Fruit fly (Drosophila melanogaster): ENCODE results near the gene CG42780.

The CG42780 gene

DNA sequence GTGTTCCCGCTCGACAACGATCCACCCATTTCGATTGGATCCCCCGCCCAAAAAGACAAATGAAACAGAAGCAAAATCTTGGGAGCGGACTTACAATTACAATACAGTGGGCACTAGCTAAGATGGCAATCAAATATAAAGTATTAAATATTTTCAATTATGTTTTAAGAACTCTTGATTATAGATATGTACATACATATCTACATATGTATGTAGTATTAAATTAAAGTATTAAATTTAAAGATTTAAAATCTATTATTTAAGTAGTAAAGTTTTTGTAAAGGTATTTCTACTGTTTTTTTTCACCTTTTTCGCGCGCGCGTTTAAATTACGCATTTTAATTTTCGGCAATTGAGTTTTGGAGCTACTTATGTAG, 2.8 kb upstream of the CG42780 start (continued):
- TF ChIP-seq Aef1 (GFP tag; IDR thresholded peaks at IDR 0.05) (0 out of 3 replicates have a peak, but pooled peaks have one; percentile 28), CG3163 (GFP tag; optimal IDR thresholded peaks at IDR 0.05) (no peak), CG3847 (GFP tag; IDR thresholded peaks at IDR 0.05) (peak; percentile 61; the same call in 1 of the 2 replicates), CG1647 (GFP tag; optimal IDR thresholded peaks at IDR 0.05) (no peak), CG6654 (GFP tag; optimal IDR thresholded peaks at IDR 0.05) (no peak), Fer3 (tag; optimal IDR thresholded peaks at IDR 0.05) (peak; percentile 77), CG10267 (tag; optimal IDR thresholded peaks at IDR 0.05) (peak; percentile 82), her (GFP tag; optimal IDR thresholded peaks at IDR 0.05) (no peak), CG8359 (GFP tag; optimal IDR thresholded peaks at IDR 0.05; ENCODE audit: borderline replicate concordance) (no peak), Taf1 (GFP tag; IDR thresholded peaks at IDR 0.05) (peak; percentile 55; the same call in 1 of the 2 replicates), cwo (GFP tag; optimal IDR thresholded peaks at IDR 0.05) (peak; percentile 78), Scr (GFP tag; IDR thresholded peaks at IDR 0.05; ENCODE audit: partially characterized antibody) (no peak), az2 (GFP tag; optimal IDR thresholded peaks at IDR 0.05) (peak; percentile 65), CG16815 (GFP tag; optimal IDR thresholded peaks at IDR 0.05) (peak; percentile 39), CG17912 (GFP tag; optimal IDR thresholded peaks at IDR 0.05) (no peak), crp (GFP tag; optimal IDR thresholded peaks at IDR 0.05) (no peak), ro (GFP tag; IDR thresholded peaks at IDR 0.05) (no peak), Drgx (GFP tag; IDR thresholded peaks at IDR 0.05) (peak; percentile 62), CG13775 (GFP tag; optimal IDR thresholded peaks at IDR 0.05) (peak; percentile 58), dm (GFP tag; optimal IDR thresholded peaks at IDR 0.05) (no peak), Hmr (GFP tag; optimal IDR thresholded peaks at IDR 0.05) (peak; percentile 73), zfh1 (GFP tag; IDR thresholded peaks at IDR 0.05) (peak; percentile 64; the same call in 1 of the 3 replicates), NC2α (GFP tag; optimal IDR thresholded peaks at IDR 0.05) (no peak), Ssrp (tag; optimal IDR thresholded peaks at IDR 0.05) (peak; percentile 77), Max (GFP tag; optimal IDR thresholded peaks at IDR 0.05) (no peak), pho (GFP tag; optimal IDR thresholded peaks at IDR 0.05) (no peak), CG9215 (GFP tag; IDR thresholded peaks at IDR 0.05) (peak; percentile 59), CG1024 (GFP tag; IDR thresholded peaks at IDR 0.05) (peak; percentile 57), sna (GFP tag; IDR thresholded peaks at IDR 0.05; ENCODE audit: partially characterized antibody) (no peak), org-1 (GFP tag; optimal IDR thresholded peaks at IDR 0.05) (peak; percentile 42), zf30C (GFP tag; optimal IDR thresholded peaks at IDR 0.05) (no peak), CrebB (tag; optimal IDR thresholded peaks at IDR 0.05) (no peak), Nf-YA (GFP tag; IDR thresholded peaks at IDR 0.05) (no peak), CG16863 (GFP tag; optimal IDR thresholded peaks at IDR 0.05) (no peak), wek (GFP tag; optimal IDR thresholded peaks at IDR 0.05) (no peak), Lhr (GFP tag; optimal IDR thresholded peaks at IDR 0.05) (peak; percentile 39), sd (tag; optimal IDR thresholded peaks at IDR 0.05) (peak; percentile 50), CG10147 (GFP tag; optimal IDR thresholded peaks at IDR 0.05) (peak; percentile 76), wdn (GFP tag; IDR thresholded peaks at IDR 0.05) (no peak), ind (GFP tag; optimal IDR thresholded peaks at IDR 0.05) (peak; percentile 54), HLHmδ (GFP tag; optimal IDR thresholded peaks at IDR 0.05) (no peak), CG7786 (GFP tag; optimal IDR thresholded peaks at IDR 0.05) (no peak), Jarid2 (GFP tag; optimal IDR thresholded peaks at IDR 0.05) (peak; percentile 27), pzg (GFP tag; optimal IDR thresholded peaks at IDR 0.05) (no peak), tll (GFP tag; optimal IDR thresholded peaks at IDR 0.05) (no peak), CG13123 (GFP tag; optimal IDR thresholded peaks at IDR 0.05) (peak; percentile 12), ato (GFP tag; IDR thresholded peaks at IDR 0.05; ENCODE audit: partially characterized antibody) (no peak), GATAe (GFP tag; conservative IDR thresholded peaks at IDR 0.05) (no peak; the same call in 1 of the 2 replicates), vvl (GFP tag; IDR thresholded peaks at IDR 0.05) (peak; percentile 79), B-H1 (GFP tag; IDR thresholded peaks at IDR 0.05) (peak; percentile 33; the same call in 2 of the 3 replicates)
